Fruit fly (Drosophila melanogaster) whole organism, wandering third instar larva: Measurements from ENCODE around the gene Pex12.

Experiments used
- HLH106 ChIP-seq: fragments of 200-800 bp; optimal IDR thresholded peaks from 3 replicates; lab custom pipeline; 2019; ENCODE audit warnings: missing biosample characterization, mild to moderate bottlenecking, missing genetic modification characterization, moderate library complexity
- woc ChIP-seq: sonication (Bioruptor generic); optimal IDR thresholded peaks from 2 replicates; lab custom pipeline; 2016; ENCODE audit warnings: missing biosample characterization, mild to moderate bottlenecking, missing genetic modification characterization

- TF ChIP-seq woc (peak; percentile 36), HLH106 (tag; lab: Kevin White, UChicago) (peak; percentile 59)
Observed at dm6 chr2L:845341-846004, 29.7 kb downstream of the Pex12 start.
